Worm (Caenorhabditis elegans) whole organism, late embryonic: Measurements from ENCODE around the gene atf-7.
A peak's percentile ranks its signal among the peaks of the same experiment; 100 is the strongest.

Experiments used
- C08G9.2 ChIP-seq: sonication (generic microtip); optimal IDR thresholded peaks from 2 replicates; lab custom pipeline; 2016; ENCODE audit warnings: mild to moderate bottlenecking, missing genetic modification characterization, moderate library complexity, missing compliant biosample characterization
- K02D7.2 ChIP-seq: sonication (generic microtip); optimal IDR thresholded peaks from 2 replicates; lab custom pipeline; 2017; ENCODE audit warnings: mild to moderate bottlenecking, missing genetic modification characterization, missing compliant biosample characterization
- T23F11.4 ChIP-seq: fragments of 200-800 bp; sonication (Bioruptor generic); optimal IDR thresholded peaks from 2 replicates; lab custom pipeline; 2018; ENCODE audit warnings: mild to moderate bottlenecking, missing genetic modification characterization, missing compliant biosample characterization
- Y22D7AL.16 ChIP-seq: sonication (generic microtip); optimal IDR thresholded peaks from 2 replicates; lab custom pipeline; 2016; ENCODE audit warnings: missing genetic modification characterization, missing compliant biosample characterization
- ama-1 ChIP-seq: fragments of 150-350 bp; optimal IDR thresholded peaks from 2 replicates; lab custom pipeline; 2014
- ceh-14 ChIP-seq: sonication (generic microtip); optimal IDR thresholded peaks from 2 replicates; lab custom pipeline; 2016; ENCODE audit warnings: missing genotype, missing genetic modification characterization, missing compliant biosample characterization
- ceh-19 ChIP-seq: fragments of 200-800 bp; sonication (Bioruptor generic); optimal IDR thresholded peaks from 2 replicates; lab custom pipeline; 2018; ENCODE audit warnings: mild to moderate bottlenecking, missing genetic modification characterization, missing compliant biosample characterization
- ceh-30 ChIP-seq: fragments of 150-350 bp; optimal IDR thresholded peaks from 2 replicates; lab custom pipeline; 2014; ENCODE audit warnings: missing biosample characterization, missing genetic modification characterization
- ceh-31 ChIP-seq: sonication (generic microtip); optimal IDR thresholded peaks from 2 replicates; lab custom pipeline; 2016; ENCODE audit warnings: missing genetic modification characterization, missing compliant biosample characterization
- ceh-6 ChIP-seq: fragments of 200-800 bp; sonication (Bioruptor generic); optimal IDR thresholded peaks from 2 replicates; lab custom pipeline; 2018; ENCODE audit warnings: mild to moderate bottlenecking, missing genetic modification characterization, missing compliant biosample characterization
- ceh-9 ChIP-seq: sonication (generic microtip); optimal IDR thresholded peaks from 2 replicates; lab custom pipeline; 2016; ENCODE audit warnings: mild to moderate bottlenecking, missing genetic modification characterization, inconsistent platforms, missing compliant biosample characterization
- dmd-4 ChIP-seq: sonication (generic microtip); optimal IDR thresholded peaks from 2 replicates; lab custom pipeline; 2016; ENCODE audit warnings: borderline replicate concordance, missing genetic modification characterization, missing compliant biosample characterization
- elt-2 ChIP-seq: sonication (generic microtip); optimal IDR thresholded peaks from 2 replicates; lab custom pipeline; 2016; ENCODE audit warnings: missing genetic modification reagents, missing genetic modification characterization, missing compliant biosample characterization
- elt-4 ChIP-seq: sonication (generic microtip); optimal IDR thresholded peaks from 2 replicates; lab custom pipeline; 2016; ENCODE audit warnings: missing genetic modification characterization, missing compliant biosample characterization
- eyg-1 ChIP-seq: sonication (generic microtip); optimal IDR thresholded peaks from 2 replicates; lab custom pipeline; 2016; ENCODE audit warnings: missing genotype, missing genetic modification characterization, missing compliant biosample characterization
- fax-1 ChIP-seq: sonication (generic microtip); optimal IDR thresholded peaks from 2 replicates; lab custom pipeline; 2016; ENCODE audit warnings: missing genotype, missing genetic modification characterization, missing compliant biosample characterization
- fkh-10 ChIP-seq: fragments of 150-350 bp; optimal IDR thresholded peaks from 2 replicates; lab custom pipeline; 2014; ENCODE audit warnings: missing biosample characterization, missing genetic modification reagents, missing genetic modification characterization
- fkh-6 ChIP-seq: sonication (generic microtip); optimal IDR thresholded peaks from 2 replicates; lab custom pipeline; 2016; ENCODE audit warnings: missing genetic modification characterization, missing compliant biosample characterization
- gmeb-2 ChIP-seq: sonication (generic microtip); optimal IDR thresholded peaks from 2 replicates; lab custom pipeline; 2016; ENCODE audit warnings: missing genetic modification characterization, inconsistent platforms, missing compliant biosample characterization
- hlh-13 ChIP-seq: fragments of 200-800 bp; sonication (Bioruptor generic); optimal IDR thresholded peaks from 2 replicates; lab custom pipeline; 2018; ENCODE audit warnings: mild to moderate bottlenecking, missing genetic modification characterization, missing compliant biosample characterization
- hlh-15 ChIP-seq: sonication (generic microtip); optimal IDR thresholded peaks from 2 replicates; lab custom pipeline; 2016; ENCODE audit warnings: missing genetic modification characterization, missing compliant biosample characterization
- hlh-30 ChIP-seq: sonication (generic microtip); optimal IDR thresholded peaks from 2 replicates; lab custom pipeline; 2017; ENCODE audit warnings: antibody characterized with exemption, missing genetic modification characterization, missing compliant biosample characterization; ENCODE audit not compliant: insufficient read depth
- hlh-6 ChIP-seq: sonication (generic microtip); optimal IDR thresholded peaks from 2 replicates; lab custom pipeline; 2016; ENCODE audit warnings: missing genotype, missing genetic modification characterization, missing compliant biosample characterization
- hlh-8 ChIP-seq: sonication (generic microtip); optimal IDR thresholded peaks from 2 replicates; lab custom pipeline; 2016; ENCODE audit warnings: missing genotype, missing genetic modification characterization, missing compliant biosample characterization
- lin-11 ChIP-seq: fragments of 200-800 bp; sonication (Bioruptor generic); optimal IDR thresholded peaks from 2 replicates; lab custom pipeline; 2018; ENCODE audit warnings: mild to moderate bottlenecking, missing genetic modification characterization, missing compliant biosample characterization
- mec-3 ChIP-seq: sonication (generic microtip); optimal IDR thresholded peaks from 2 replicates; lab custom pipeline; 2016; ENCODE audit warnings: borderline replicate concordance, missing genetic modification characterization, missing compliant biosample characterization
- nfya-1 ChIP-seq: sonication (generic microtip); optimal IDR thresholded peaks from 2 replicates; lab custom pipeline; 2017; ENCODE audit warnings: missing genetic modification characterization, mild to moderate bottlenecking, missing compliant biosample characterization, antibody characterized with exemption, moderate library complexity
- nhr-11 ChIP-seq: fragments of 150-350 bp; optimal IDR thresholded peaks from 2 replicates; lab custom pipeline; 2014; ENCODE audit warnings: missing biosample characterization, missing genetic modification characterization
- pag-3 ChIP-seq: sonication (generic microtip); optimal IDR thresholded peaks from 2 replicates; lab custom pipeline; 2016; ENCODE audit warnings: missing compliant biosample characterization, missing genetic modification characterization, borderline replicate concordance
- pax-1 ChIP-seq: fragments of 150-350 bp; optimal IDR thresholded peaks from 2 replicates; lab custom pipeline; 2014; ENCODE audit warnings: missing biosample characterization, missing genetic modification characterization
- pha-4 ChIP-seq: fragments of 150-350 bp; optimal IDR thresholded peaks from 2 replicates; lab custom pipeline; 2018; ENCODE audit warnings: missing biosample characterization, missing genetic modification reagents, missing genetic modification characterization
- rnt-1 ChIP-seq: sonication (generic microtip); optimal IDR thresholded peaks from 2 replicates; lab custom pipeline; 2016; ENCODE audit warnings: missing genetic modification characterization, missing compliant biosample characterization
- sox-2 ChIP-seq: fragments of 200-800 bp; sonication (Bioruptor generic); IDR thresholded peaks from 2 replicates; pipeline ENCODE4 v1.3.6; 2022; ENCODE audit warnings: missing genetic modification reagents, missing genetic modification characterization, missing compliant biosample characterization
- syd-9 ChIP-seq: sonication (generic microtip); optimal IDR thresholded peaks from 2 replicates; lab custom pipeline; 2016; ENCODE audit warnings: mild to moderate bottlenecking, missing genetic modification characterization, moderate library complexity, missing compliant biosample characterization
- tbx-2 ChIP-seq: sonication (generic microtip); optimal IDR thresholded peaks from 2 replicates; lab custom pipeline; 2016; ENCODE audit warnings: missing genetic modification characterization, missing compliant biosample characterization
- tbx-7 ChIP-seq: sonication (generic microtip); optimal IDR thresholded peaks from 2 replicates; lab custom pipeline; 2016; ENCODE audit warnings: missing genotype, missing genetic modification characterization, missing compliant biosample characterization
- ttx-3 ChIP-seq: sonication (generic microtip); optimal IDR thresholded peaks from 2 replicates; lab custom pipeline; 2016; ENCODE audit warnings: missing genetic modification reagents, missing genetic modification characterization, missing compliant biosample characterization
- unc-3 ChIP-seq, 2 experiments: fragments of 200-800 bp in 1 of 2; sonication (Bioruptor generic) in 1 of 2; sonication (generic microtip) in 1 of 2; conservative IDR thresholded peaks in 1 of 2; optimal IDR thresholded peaks in 1 of 2; 2 replicates each; pipeline versions ENCODE4 v1.3.6 to Lab custom; 2016 to 2022; ENCODE audit warnings: missing compliant biosample characterization in 2 of 2, missing genetic modification characterization in 2 of 2, missing genetic modification reagents in 1 of 2
- unc-42 ChIP-seq: sonication (generic microtip); optimal IDR thresholded peaks from 2 replicates; lab custom pipeline; 2016; ENCODE audit warnings: missing genotype, missing genetic modification characterization, missing compliant biosample characterization
- unc-55 ChIP-seq: sonication (generic microtip); optimal IDR thresholded peaks from 2 replicates; lab custom pipeline; 2017; ENCODE audit warnings: missing biosample characterization, missing genetic modification reagents, missing genetic modification characterization

atf-7 gene

ce11 chrIII:4453301-4453700 is 45.5 kb downstream of the atf-7 start:
- peak; percentile 91 for TF ChIP-seq nfya-1 (tag; lab: Kevin White, UChicago)
- TF ChIP-seq tbx-7 (tag; lab: Kevin White, UChicago), result no peak

- TF ChIP-seq ceh-31, result peak; percentile 66
- no peak for TF ChIP-seq C08G9.2 (tag; lab: Kevin White, UChicago)
These were observed 46.1 kb downstream of the atf-7 start for ce11 chrIII:4452749-4453148.

ce11 chrIII:4450773-4451423 is 47.9 kb downstream of the atf-7 start:
- TF ChIP-seq eyg-1, result no peak
- peak; percentile 11 for TF ChIP-seq tbx-2 (tag; lab: Kevin White, UChicago)
- no peak for TF ChIP-seq pag-3 (tag; lab: Kevin White, UChicago)
- no peak for TF ChIP-seq unc-55 (GFP tag; lab: Kevin White, UChicago)
- no peak for TF ChIP-seq pha-4
- no peak for TF ChIP-seq hlh-15 (tag; lab: Kevin White, UChicago)
- no peak for TF ChIP-seq sox-2 (GFP tag; lab: Robert Waterston, UW)
- TF ChIP-seq hlh-13, result no peak
- TF ChIP-seq ceh-19 (GFP tag; lab: Kevin White, UChicago), result no peak
- no peak for TF ChIP-seq ttx-3
- no peak for TF ChIP-seq ceh-9 (tag; lab: Kevin White, UChicago)
- TF ChIP-seq fkh-10, result no peak
- no peak for TF ChIP-seq ceh-6 (GFP tag; lab: Kevin White, UChicago)
- TF ChIP-seq gmeb-2 (tag; lab: Kevin White, UChicago), result no peak
- no peak for TF ChIP-seq Y22D7AL.16 (tag; lab: Kevin White, UChicago)
- TF ChIP-seq lin-11, result no peak
- TF ChIP-seq K02D7.2 (tag; lab: Kevin White, UChicago), result no peak
- TF ChIP-seq mec-3 (tag; lab: Kevin White, UChicago), result no peak
- no peak for TF ChIP-seq ceh-30 (tag; lab: Kevin White, UChicago)
- no peak for TF ChIP-seq hlh-30 (tag; lab: Kevin White, UChicago)
- no peak for TF ChIP-seq rnt-1
- no peak for TF ChIP-seq nhr-11 (tag; lab: Kevin White, UChicago)
- TF ChIP-seq ceh-31, result peak; percentile 79
- no peak for TF ChIP-seq elt-2
- no peak for TF ChIP-seq elt-4 (tag; lab: Kevin White, UChicago)
- TF ChIP-seq unc-3 (GFP tag; conservative IDR thresholded peaks at IDR 0.05; lab: Robert Waterston, UW), result no peak
- TF ChIP-seq unc-3 (tag; optimal IDR thresholded peaks at IDR 0.05; lab: Kevin White, UChicago), result no peak
- TF ChIP-seq ama-1, result no peak
- TF ChIP-seq unc-42 (tag; lab: Kevin White, UChicago), result no peak
- TF ChIP-seq ceh-14 (tag; lab: Kevin White, UChicago), result no peak
- TF ChIP-seq nfya-1 (tag; lab: Kevin White, UChicago), result peak; percentile 66
- TF ChIP-seq dmd-4 (tag; lab: Kevin White, UChicago), result no peak
- TF ChIP-seq fkh-6 (tag; lab: Kevin White, UChicago), result peak; percentile 40
- no peak for TF ChIP-seq T23F11.4 (GFP tag; lab: Kevin White, UChicago)

- TF ChIP-seq rnt-1 (no peak), ama-1 (no peak), elt-4 (tag; lab: Kevin White, UChicago) (no peak), ceh-19 (GFP tag; lab: Kevin White, UChicago) (no peak), hlh-6 (no peak), syd-9 (tag; lab: Kevin White, UChicago) (no peak), hlh-8 (no peak), fax-1 (no peak), pax-1 (tag; lab: Kevin White, UChicago) (no peak), ceh-9 (tag; lab: Kevin White, UChicago) (no peak)
These were observed 48.8 kb downstream of the atf-7 start, which contains the start of gene ceh-43 for ce11 chrIII:4449893-4450579. Gene ceh-43, minus strand, starts transcription at chrIII:4449943.
